Fruit fly (Drosophila melanogaster) whole organism, embryonic: Measurements from ENCODE around the gene CG6574.

ENCODE experiments used
- Aef1 ChIP-seq: fragments of 200-800 bp; sonication (Bioruptor generic); IDR thresholded peaks from 3 replicates; pipeline ENCODE4 v1.3.6; 2022; ENCODE audit warnings: missing biosample characterization, missing genetic modification characterization
- Antp ChIP-seq: fragments of 200-800 bp; sonication (Bioruptor generic); optimal IDR thresholded peaks from 3 replicates; lab custom pipeline; 2016; ENCODE audit warnings: missing biosample characterization, missing genetic modification characterization
- CG11456 ChIP-seq: fragments of 200-800 bp; sonication (Bioruptor generic); IDR thresholded peaks from 3 replicates; pipeline ENCODE4 v1.3.6; 2022; ENCODE audit warnings: missing biosample characterization, missing genetic modification characterization
- CG11504 ChIP-seq: fragments of 200-800 bp; sonication (Bioruptor generic); optimal IDR thresholded peaks from 3 replicates; lab custom pipeline; 2019; ENCODE audit warnings: missing biosample characterization, mild to moderate bottlenecking, missing genetic modification characterization, moderate library complexity
- CG1233 ChIP-seq: fragments of 200-800 bp; sonication (Bioruptor generic); optimal IDR thresholded peaks from 4 replicates; lab custom pipeline; 2018; ENCODE audit warnings: missing biosample characterization, mild to moderate bottlenecking, missing genetic modification characterization
- CG13424 ChIP-seq: fragments of 200-800 bp; sonication (Bioruptor generic); optimal IDR thresholded peaks from 2 replicates; lab custom pipeline; 2019; ENCODE audit warnings: missing biosample characterization, mild to moderate bottlenecking, missing genetic modification characterization, moderate library complexity
- CG16779 ChIP-seq: fragments of 200-800 bp; sonication (Bioruptor generic); IDR thresholded peaks from 2 replicates; pipeline ENCODE4 v1.3.6; 2022; ENCODE audit warnings: missing biosample characterization, missing genetic modification characterization
- CG17385 ChIP-seq: fragments of 200-800 bp; sonication (Bioruptor generic); optimal IDR thresholded peaks from 3 replicates; lab custom pipeline; 2018; ENCODE audit warnings: missing biosample characterization, mild to moderate bottlenecking, missing genetic modification characterization
- CG2875 ChIP-seq: fragments of 200-800 bp; sonication (Bioruptor generic); optimal IDR thresholded peaks from 2 replicates; lab custom pipeline; 2017; ENCODE audit warnings: missing biosample characterization, mild to moderate bottlenecking, missing genetic modification characterization, missing genetic modification reagents
- CG3065 ChIP-seq: fragments of 200-800 bp; sonication (Bioruptor generic); optimal IDR thresholded peaks from 2 replicates; lab custom pipeline; 2016; ENCODE audit warnings: missing biosample characterization, missing genetic modification characterization
- CG3407 ChIP-seq: fragments of 200-800 bp; sonication (Bioruptor generic); optimal IDR thresholded peaks from 2 replicates; lab custom pipeline; 2018; ENCODE audit warnings: missing biosample characterization, mild to moderate bottlenecking, missing genetic modification characterization
- CG4360 ChIP-seq: fragments of 200-800 bp; sonication (Bioruptor generic); IDR thresholded peaks from 2 replicates; pipeline ENCODE4 v1.3.6; 2022; ENCODE audit warnings: missing biosample characterization, missing genetic modification characterization
- CG8765 ChIP-seq: fragments of 200-800 bp; sonication (Bioruptor generic); IDR thresholded peaks from 2 replicates; pipeline ENCODE4 v1.3.6; 2022; ENCODE audit warnings: missing biosample characterization, missing genetic modification characterization
- CG8924 ChIP-seq: fragments of 200-800 bp; optimal IDR thresholded peaks from 3 replicates; lab custom pipeline; 2019; ENCODE audit warnings: missing biosample characterization, mild to moderate bottlenecking, missing genetic modification characterization, moderate library complexity
- CG9437 ChIP-seq: fragments of 200-800 bp; sonication (Bioruptor generic); optimal IDR thresholded peaks from 2 replicates; lab custom pipeline; 2018; ENCODE audit warnings: missing biosample characterization, mild to moderate bottlenecking, missing genetic modification characterization
- CrebB ChIP-seq: fragments of 200-800 bp; sonication (Bioruptor generic); optimal IDR thresholded peaks from 3 replicates; lab custom pipeline; 2018; ENCODE audit warnings: missing biosample characterization, mild to moderate bottlenecking, missing genetic modification characterization
- Eip74EF ChIP-seq, 2 experiments: fragments of 200-800 bp in 1 of 2; fragments of >200 bp in 1 of 2; sonication (Bioruptor generic) in 1 of 2; optimal IDR thresholded peaks; 2 replicates each; lab custom pipeline; 2017 to 2019; ENCODE audit warnings: missing biosample characterization in 2 of 2, missing genetic modification characterization in 2 of 2, mild to moderate bottlenecking in 1 of 2, moderate library complexity in 1 of 2
- Fer1 ChIP-seq: fragments of 200-800 bp; sonication (Bioruptor generic); optimal IDR thresholded peaks from 2 replicates; lab custom pipeline; 2017; ENCODE audit warnings: missing biosample characterization, mild to moderate bottlenecking, missing genetic modification characterization
- H2.0 ChIP-seq: fragments of 200-800 bp; sonication (Bioruptor generic); IDR thresholded peaks from 2 replicates; pipeline ENCODE4 v1.3.6; 2022; ENCODE audit warnings: missing biosample characterization, missing genetic modification characterization
- HLH3B ChIP-seq: fragments of 200-800 bp; sonication (Bioruptor generic); IDR thresholded peaks from 2 replicates; pipeline ENCODE4 v1.3.6; 2022; ENCODE audit warnings: missing biosample characterization, missing genetic modification characterization
- NK7.1 ChIP-seq: fragments of 200-800 bp; sonication (Bioruptor generic); optimal IDR thresholded peaks from 3 replicates; lab custom pipeline; 2016; ENCODE audit warnings: missing biosample characterization, missing genetic modification characterization
- Nf-YC ChIP-seq: fragments of 200-800 bp; optimal IDR thresholded peaks from 3 replicates; lab custom pipeline; 2019; ENCODE audit warnings: missing biosample characterization, mild to moderate bottlenecking, missing genetic modification characterization, moderate library complexity
- Rfx ChIP-seq: fragments of 200-800 bp; sonication (Bioruptor generic); IDR thresholded peaks from 2 replicates; pipeline ENCODE4 v1.3.6; 2022; ENCODE audit warnings: missing biosample characterization, missing genetic modification characterization
- Vsx1 ChIP-seq: fragments of 200-800 bp; sonication (Bioruptor generic); optimal IDR thresholded peaks from 2 replicates; lab custom pipeline; 2017; ENCODE audit warnings: missing biosample characterization, mild to moderate bottlenecking, missing genetic modification characterization, missing genetic modification reagents
- ac ChIP-seq: fragments of 200-800 bp; sonication (Bioruptor generic); optimal IDR thresholded peaks from 3 replicates; lab custom pipeline; 2017; ENCODE audit warnings: missing biosample characterization, mild to moderate bottlenecking, missing genetic modification characterization
- bcd ChIP-seq: fragments of 200-800 bp; sonication (Bioruptor generic); optimal IDR thresholded peaks from 2 replicates; lab custom pipeline; 2017; ENCODE audit warnings: missing biosample characterization, mild to moderate bottlenecking, missing genetic modification characterization
- cato ChIP-seq: fragments of 200-800 bp; sonication (Bioruptor generic); optimal IDR thresholded peaks from 2 replicates; lab custom pipeline; 2016; ENCODE audit warnings: missing biosample characterization, missing genetic modification characterization, borderline replicate concordance
- chm ChIP-seq: fragments of 200-800 bp; sonication (Bioruptor generic); IDR thresholded peaks from 2 replicates; pipeline ENCODE4 v1.3.6; 2022; ENCODE audit warnings: missing biosample characterization, missing genetic modification characterization
- chn ChIP-seq: fragments of 200-800 bp; sonication (Bioruptor generic); optimal IDR thresholded peaks from 2 replicates; lab custom pipeline; 2016; ENCODE audit warnings: missing biosample characterization, missing genetic modification characterization
- ci ChIP-seq: fragments of 200-800 bp; sonication (Bioruptor generic); IDR thresholded peaks from 3 replicates; pipeline ENCODE4 v1.3.6; 2022; ENCODE audit warnings: missing biosample characterization, missing genetic modification characterization
- corto ChIP-seq: fragments of 200-800 bp; sonication (Bioruptor generic); optimal IDR thresholded peaks from 2 replicates; lab custom pipeline; 2016; ENCODE audit warnings: missing biosample characterization, mild to moderate bottlenecking, missing genetic modification characterization, moderate library complexity
- dan ChIP-seq: fragments of 200-800 bp; sonication (Bioruptor generic); IDR thresholded peaks from 2 replicates; pipeline ENCODE4 v1.3.6; 2022; ENCODE audit warnings: missing biosample characterization, missing genetic modification characterization
- gsb ChIP-seq: fragments of 200-800 bp; sonication (Bioruptor generic); IDR thresholded peaks from 2 replicates; pipeline ENCODE4 v1.3.6; 2022; ENCODE audit warnings: missing biosample characterization, missing genetic modification characterization
- jing ChIP-seq: fragments of 200-800 bp; sonication (Bioruptor generic); optimal IDR thresholded peaks from 2 replicates; lab custom pipeline; 2018; ENCODE audit warnings: missing biosample characterization, mild to moderate bottlenecking, missing genetic modification characterization
- knrl ChIP-seq: fragments of 200-800 bp; sonication (Bioruptor generic); IDR thresholded peaks from 3 replicates; pipeline ENCODE4 v1.3.6; 2022; ENCODE audit warnings: missing biosample characterization, missing genetic modification characterization; ENCODE audit not compliant: partially characterized antibody
- maf-S ChIP-seq: fragments of 200-800 bp; sonication (Bioruptor generic); optimal IDR thresholded peaks from 2 replicates; lab custom pipeline; 2016; ENCODE audit warnings: missing biosample characterization, missing genetic modification characterization
- mld ChIP-seq: fragments of 200-800 bp; sonication (Bioruptor generic); IDR thresholded peaks from 3 replicates; pipeline ENCODE4 v1.3.6; 2022; ENCODE audit warnings: missing biosample characterization, missing genetic modification characterization; ENCODE audit not compliant: partially characterized antibody
- oc ChIP-seq: fragments of 200-800 bp; sonication (Bioruptor generic); optimal IDR thresholded peaks from 2 replicates; lab custom pipeline; 2018; ENCODE audit warnings: missing biosample characterization, mild to moderate bottlenecking, missing genetic modification characterization, moderate library complexity
- onecut ChIP-seq: fragments of 200-800 bp; sonication (Bioruptor generic); IDR thresholded peaks from 2 replicates; pipeline ENCODE4 v1.3.6; 2022; ENCODE audit warnings: missing biosample characterization, missing genetic modification characterization
- org-1 ChIP-seq: fragments of 200-800 bp; sonication (Bioruptor generic); optimal IDR thresholded peaks from 2 replicates; lab custom pipeline; 2017; ENCODE audit warnings: missing biosample characterization, missing genetic modification characterization
- peb ChIP-seq: fragments of 200-800 bp; sonication (Bioruptor generic); IDR thresholded peaks from 2 replicates; pipeline ENCODE4 v1.3.6; 2022; ENCODE audit warnings: missing biosample characterization, missing genetic modification characterization
- pfk ChIP-seq: fragments of 200-800 bp; sonication (Bioruptor generic); optimal IDR thresholded peaks from 2 replicates; lab custom pipeline; 2018; ENCODE audit warnings: missing biosample characterization, mild to moderate bottlenecking, missing genetic modification characterization, moderate library complexity
- psq ChIP-seq: fragments of 200-800 bp; sonication (Bioruptor generic); optimal IDR thresholded peaks from 2 replicates; lab custom pipeline; 2017; ENCODE audit warnings: missing biosample characterization, missing genetic modification characterization
- repo ChIP-seq: fragments of 200-800 bp; sonication (Bioruptor generic); optimal IDR thresholded peaks from 2 replicates; lab custom pipeline; 2016; ENCODE audit warnings: missing biosample characterization, missing genetic modification characterization
- scrt ChIP-seq: fragments of 200-800 bp; sonication (Bioruptor generic); optimal IDR thresholded peaks from 2 replicates; lab custom pipeline; 2018; ENCODE audit warnings: missing biosample characterization, mild to moderate bottlenecking, missing genetic modification characterization, moderate library complexity
- stc ChIP-seq: fragments of 200-800 bp; sonication (Bioruptor generic); IDR thresholded peaks from 2 replicates; pipeline ENCODE4 v1.3.6; 2022; ENCODE audit warnings: missing biosample characterization, missing genetic modification characterization
- tna ChIP-seq: fragments of 200-800 bp; sonication (Bioruptor generic); IDR thresholded peaks from 2 replicates; pipeline ENCODE4 v1.3.6; 2022; ENCODE audit warnings: missing biosample characterization, missing genetic modification characterization; ENCODE audit not compliant: partially characterized antibody
- tx ChIP-seq: fragments of 200-800 bp; sonication (Bioruptor generic); optimal IDR thresholded peaks from 2 replicates; lab custom pipeline; 2016; ENCODE audit warnings: missing biosample characterization, missing genetic modification characterization
- unc-4 ChIP-seq: fragments of 200-800 bp; sonication (Bioruptor generic); IDR thresholded peaks from 2 replicates; pipeline ENCODE4 v1.3.6; 2022; ENCODE audit warnings: missing biosample characterization, missing genetic modification characterization; ENCODE audit not compliant: partially characterized antibody
- yki ChIP-seq: fragments of >200 bp; optimal IDR thresholded peaks from 3 replicates; lab custom pipeline; 2018

CG6574 gene

DNA sequence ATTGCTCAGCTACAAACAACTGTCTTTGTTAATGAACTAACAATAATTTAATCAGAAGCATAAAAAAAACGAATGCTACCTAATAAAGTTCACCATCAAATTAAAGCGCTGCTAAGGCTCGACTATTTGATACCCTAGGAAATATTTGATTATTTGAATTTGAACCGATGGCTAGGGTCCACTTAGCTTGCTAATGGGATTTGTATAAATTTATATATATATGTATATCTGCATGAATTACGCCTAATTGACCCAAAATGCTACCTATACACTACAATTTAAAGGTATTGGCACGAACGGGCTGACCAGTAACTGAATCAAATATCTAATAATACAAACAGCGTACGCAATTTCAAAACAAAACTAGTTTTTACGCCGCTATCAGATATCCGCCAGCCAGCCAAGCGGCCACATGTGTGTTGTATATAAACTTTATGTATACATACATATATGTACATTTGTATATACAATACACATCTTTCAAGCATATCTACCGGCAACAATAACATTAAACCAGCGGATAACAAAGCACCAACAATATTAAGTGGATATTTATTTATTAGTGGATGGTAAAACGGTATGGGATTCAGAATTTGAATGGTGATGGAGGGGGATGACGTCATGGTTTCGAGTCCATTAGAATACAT, 21.4 kb upstream of the CG6574 start (continued):
- TF ChIP-seq oc (tag; lab: Kevin White, UChicago) (no peak), unc-4 (no peak), corto (GFP tag; lab: Kevin White, UChicago) (no peak), cato (GFP tag; lab: Kevin White, UChicago) (no peak), CG1233 (GFP tag; lab: Kevin White, UChicago) (peak; percentile 69), CG3407 (peak; percentile 9), CG8765 (GFP tag; lab: Robert Waterston, UW) (no peak), CG2875 (GFP tag; lab: Kevin White, UChicago) (peak; percentile 35), ac (GFP tag; lab: Kevin White, UChicago) (no peak), mld (GFP tag; lab: Robert Waterston, UW) (no peak), Eip74EF (GFP tag; optimal IDR thresholded peaks at IDR 0.05; lab: Kevin White, UChicago) (peak in 1 of 2 experiments; percentile 49), Nf-YC (peak; percentile 49), yki (lab: Kevin White, UChicago) (no peak), CG9437 (GFP tag; lab: Kevin White, UChicago) (peak; percentile 33), scrt (peak; percentile 53), CG3065 (no peak), stc (GFP tag; lab: Robert Waterston, UW) (peak; percentile 84), HLH3B (GFP tag; lab: Robert Waterston, UW) (peak; percentile 83), CrebB (tag; lab: Kevin White, UChicago) (peak; percentile 52), tna (GFP tag; lab: Robert Waterston, UW) (no peak), repo (GFP tag; lab: Kevin White, UChicago) (no peak), Aef1 (peak; percentile 80), CG8924 (peak; percentile 64), peb (peak; percentile 61), Antp (no peak), CG17385 (GFP tag; lab: Kevin White, UChicago) (peak; percentile 65), H2.0 (GFP tag; lab: Robert Waterston, UW) (peak; percentile 70), jing (GFP tag; lab: Kevin White, UChicago) (peak; percentile 2), CG11456 (GFP tag; lab: Robert Waterston, UW) (peak; percentile 88), org-1 (GFP tag; lab: Kevin White, UChicago) (peak; percentile 14), bcd (GFP tag; lab: Kevin White, UChicago) (peak; percentile 80), Fer1 (GFP tag; lab: Kevin White, UChicago) (peak; percentile 82), onecut (GFP tag; lab: Robert Waterston, UW) (peak; percentile 66), psq (GFP tag; lab: Kevin White, UChicago) (no peak), ci (GFP tag; lab: Robert Waterston, UW) (peak; percentile 84; the same call in 2 of the 3 replicates), tx (GFP tag; lab: Kevin White, UChicago) (no peak), Rfx (peak; percentile 93), CG11504 (peak; percentile 88), chm (GFP tag; lab: Robert Waterston, UW) (peak; percentile 53; the same call in 1 of the 2 replicates), pfk (no peak), CG16779 (GFP tag; lab: Robert Waterston, UW) (peak; percentile 82), Vsx1 (peak; percentile 71), CG13424 (tag; lab: Kevin White, UChicago) (peak; percentile 76), NK7.1 (GFP tag; lab: Kevin White, UChicago) (no peak), CG4360 (GFP tag; lab: Robert Waterston, UW) (no peak), dan (no peak), maf-S (GFP tag; lab: Kevin White, UChicago) (no peak), chn (GFP tag; lab: Kevin White, UChicago) (no peak), gsb (GFP tag; lab: Robert Waterston, UW) (peak; percentile 75), knrl (GFP tag; lab: Robert Waterston, UW) (0 out of 3 replicates have a peak, but pooled peaks have one; percentile 27)
